Worm (Caenorhabditis elegans): ENCODE measurements around the gene str-188.

Gene str-188

DNA sequence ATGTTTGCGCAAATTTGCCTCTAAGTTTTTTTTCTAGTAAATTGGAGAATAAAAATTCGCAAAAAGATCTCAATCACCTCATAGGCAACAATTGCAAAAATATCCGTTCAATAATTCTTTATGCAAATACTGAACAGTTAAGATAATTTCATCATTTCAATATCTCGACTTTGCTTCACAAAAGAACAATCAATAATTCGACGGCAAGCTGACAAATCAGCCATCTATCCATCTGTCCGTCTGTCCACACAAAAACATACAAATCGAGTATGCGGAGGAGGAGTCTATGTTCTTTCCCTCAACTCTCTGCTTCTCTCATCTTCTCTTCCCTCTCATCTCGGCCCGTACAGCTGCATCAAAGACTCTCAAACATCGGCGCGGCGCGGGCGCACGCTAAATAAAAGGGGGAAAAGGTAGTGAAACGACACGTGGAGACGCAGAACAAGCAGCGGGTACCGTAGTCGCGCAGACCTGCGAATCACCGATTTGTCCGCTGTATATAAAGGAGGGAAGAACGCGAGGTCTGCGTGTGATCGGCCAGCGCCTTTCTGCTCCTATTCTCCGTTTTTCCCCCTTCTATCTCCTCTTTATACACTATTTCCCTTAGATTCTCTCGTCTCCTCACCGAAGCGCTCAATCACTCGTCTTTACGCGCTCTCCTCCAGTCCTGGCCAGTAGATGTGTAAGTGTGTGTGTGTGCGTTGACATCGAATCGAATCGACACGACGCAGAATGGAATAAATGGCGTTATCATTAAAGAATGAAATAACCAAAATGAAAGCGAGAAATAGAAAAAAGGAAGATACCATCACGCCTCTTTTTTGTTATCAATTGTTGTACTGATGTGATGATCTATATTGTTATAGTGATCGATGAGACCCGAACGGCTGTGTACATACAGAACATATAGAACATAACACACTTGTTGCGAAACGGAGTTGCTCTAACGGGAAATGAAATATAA, 14.5 kb downstream of the str-188 start (continued):
- peak; percentile 89 for TF ChIP-seq nhr-77 (tag; optimal IDR thresholded peaks at IDR 0.05)
- peak; percentile 41 for TF ChIP-seq ces-1 (GFP tag; optimal IDR thresholded peaks at IDR 0.05)
- peak; percentile 61 to 93 for TF ChIP-seq hif-1 (tag; optimal IDR thresholded peaks at IDR 0.05)
- TF ChIP-seq snpc-1.2 (GFP tag; IDR thresholded peaks at IDR 0.05): no peak
- TF ChIP-seq dmd-8 (GFP tag; IDR thresholded peaks at IDR 0.05): peak; percentile 68; the same call in 1 of the 2 replicates
- peak; percentile 65 for TF ChIP-seq F10B5.3 (tag; optimal IDR thresholded peaks at IDR 0.05)
- TF ChIP-seq sdz-12 (GFP tag; optimal IDR thresholded peaks at IDR 0.05): peak; percentile 87
- no peak for TF ChIP-seq egl-27 (tag; optimal IDR thresholded peaks at IDR 0.05)
- TF ChIP-seq lin-1 (GFP tag; IDR thresholded peaks at IDR 0.05): peak; percentile 22; the same call in 1 of the 2 replicates

DNA sequence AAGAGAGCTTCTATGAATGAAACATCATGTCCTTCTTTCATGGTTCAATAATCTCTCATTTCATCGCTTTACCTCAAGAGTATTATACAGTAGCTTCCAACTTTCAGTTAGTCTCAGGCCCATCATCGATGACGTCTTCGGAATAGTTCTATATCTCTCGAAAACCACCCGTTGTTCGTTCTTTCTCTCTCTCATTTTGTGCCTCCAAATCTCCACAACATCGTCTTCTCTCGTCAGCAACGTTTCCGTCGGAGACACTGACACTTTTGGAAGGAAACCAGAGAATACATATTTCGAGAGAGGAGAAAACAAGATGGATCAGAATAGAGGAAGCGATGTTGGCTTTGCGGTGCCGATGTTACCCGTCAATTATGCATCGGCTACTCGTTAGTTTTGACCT, 15.4 kb downstream of the str-188 start:
- no peak for TF ChIP-seq ceh-28 (tag; optimal IDR thresholded peaks at IDR 0.05)
- TF ChIP-seq F44E2.7 (GFP tag; IDR thresholded peaks at IDR 0.05): no peak
- no peak for TF ChIP-seq mxl-2 (GFP tag; conservative IDR thresholded peaks at IDR 0.05)
- TF ChIP-seq nhr-28 (tag; optimal IDR thresholded peaks at IDR 0.05): no peak
- no peak for TF ChIP-seq php-3 (GFP tag; IDR thresholded peaks at IDR 0.05)
- 0 out of 2 replicates have a peak, but pooled peaks have one; percentile 17 for TF ChIP-seq saeg-2 (GFP tag; IDR thresholded peaks at IDR 0.05)
- no peak for TF ChIP-seq zip-2 (tag; optimal IDR thresholded peaks at IDR 0.05)
- TF ChIP-seq daf-12 (tag; optimal IDR thresholded peaks at IDR 0.05): no peak
- peak in 1 of 2 experiments; percentile 78 for TF ChIP-seq unc-62 (GFP tag; optimal IDR thresholded peaks at IDR 0.05 in 1 of 2)
- no peak for TF ChIP-seq unc-62 (tag; optimal IDR thresholded peaks at IDR 0.05)
- no peak for TF ChIP-seq nhr-237 (tag; optimal IDR thresholded peaks at IDR 0.05)
- no peak for TF ChIP-seq daf-16 (GFP tag; optimal IDR thresholded peaks at IDR 0.05)
- no peak for TF ChIP-seq daf-16 (tag; optimal IDR thresholded peaks at IDR 0.05)
- no peak for TF ChIP-seq unc-130 (GFP tag; optimal IDR thresholded peaks at IDR 0.05)
- TF ChIP-seq hmg-1.1 (GFP tag; IDR thresholded peaks at IDR 0.05): no peak
- TF ChIP-seq nhr-76 (tag; optimal IDR thresholded peaks at IDR 0.05): no peak
- TF ChIP-seq ZK546.5 (tag; optimal IDR thresholded peaks at IDR 0.05): no peak
- TF ChIP-seq ctbp-1 (GFP tag; IDR thresholded peaks at IDR 0.05): no peak
- TF ChIP-seq Y48G9A.11 (GFP tag; IDR thresholded peaks at IDR 0.05): no peak; the same call in 1 of the 2 replicates
- no peak for TF ChIP-seq D1046.2 (GFP tag; IDR thresholded peaks at IDR 0.05)
- no peak for TF ChIP-seq fos-1 (tag; optimal IDR thresholded peaks at IDR 0.05)
- TF ChIP-seq skn-1 (tag; optimal IDR thresholded peaks at IDR 0.05): no peak
- TF ChIP-seq R02D3.7 (tag; optimal IDR thresholded peaks at IDR 0.05): no peak
- no peak for TF ChIP-seq set-16 (GFP tag; IDR thresholded peaks at IDR 0.05)
- no peak for TF ChIP-seq ztf-11 (tag; optimal IDR thresholded peaks at IDR 0.05)
- TF ChIP-seq T20F7.1 (GFP tag; optimal IDR thresholded peaks at IDR 0.05): no peak
- TF ChIP-seq F49E8.2 (tag; optimal IDR thresholded peaks at IDR 0.05; ENCODE audit: borderline replicate concordance): no peak
- 0 out of 2 replicates have a peak, but pooled peaks have one; percentile 3 for TF ChIP-seq Y105C5A.15 (GFP tag; IDR thresholded peaks at IDR 0.05)
- no peak for TF ChIP-seq F10B5.3 (tag; optimal IDR thresholded peaks at IDR 0.05)
- no peak for TF ChIP-seq hlh-30 (tag; optimal IDR thresholded peaks at IDR 0.05; ENCODE audit: insufficient read depth)
- peak; percentile 33 to 35 for TF ChIP-seq lsy-2 (tag; optimal IDR thresholded peaks at IDR 0.05)
- TF ChIP-seq dpl-1 (GFP tag; optimal IDR thresholded peaks at IDR 0.05): no peak
- no peak for TF ChIP-seq lin-39 (tag; optimal IDR thresholded peaks at IDR 0.05)
- TF ChIP-seq vab-7 (GFP tag; IDR thresholded peaks at IDR 0.05): peak; percentile 66; the same call in 1 of the 2 replicates
- peak; percentile 41 for TF ChIP-seq Y5F2A.4 (GFP tag; optimal IDR thresholded peaks at IDR 0.05)
- no peak for TF ChIP-seq tag-97 (GFP tag; IDR thresholded peaks at IDR 0.05)
- TF ChIP-seq nhr-102 (tag; optimal IDR thresholded peaks at IDR 0.05): no peak
- no peak for TF ChIP-seq nhr-42 (GFP tag; IDR thresholded peaks at IDR 0.05)
- no peak for TF ChIP-seq lin-13 (GFP tag; optimal IDR thresholded peaks at IDR 0.05)
- TF ChIP-seq ama-1 (optimal IDR thresholded peaks at IDR 0.05): peak; percentile 43
- TF ChIP-seq zag-1 (tag; optimal IDR thresholded peaks at IDR 0.05): no peak
- no peak for TF ChIP-seq ztf-7 (tag; optimal IDR thresholded peaks at IDR 0.05)

All from whole organism, L4 larva.